Fruit fly (Drosophila melanogaster): ENCODE results near the gene CG43133.

CG43133 gene

dm6 chrX:18125520-18125919 lies 4.5 kb downstream of the CG43133 start (continued):
- no peak for TF ChIP-seq Adf1 (GFP tag; IDR thresholded peaks at IDR 0.05)
- no peak for TF ChIP-seq Lim3 (GFP tag; IDR thresholded peaks at IDR 0.05)
- no peak for TF ChIP-seq ase (GFP tag; IDR thresholded peaks at IDR 0.05)
- TF ChIP-seq dm (GFP tag; optimal IDR thresholded peaks at IDR 0.05), result no peak
- peak; percentile 17 for TF ChIP-seq odd (GFP tag; optimal IDR thresholded peaks at IDR 0.05)
- no peak for TF ChIP-seq CG4730 (GFP tag; IDR thresholded peaks at IDR 0.05)
- TF ChIP-seq CG10979 (tag; optimal IDR thresholded peaks at IDR 0.05), result no peak
- TF ChIP-seq CG3281 (GFP tag; optimal IDR thresholded peaks at IDR 0.05), result peak; percentile 58
- TF ChIP-seq Dfd (GFP tag; optimal IDR thresholded peaks at IDR 0.05), result no peak
- no peak for TF ChIP-seq CkIIα-i1 (GFP tag; IDR thresholded peaks at IDR 0.05)
- peak; percentile 15 for TF ChIP-seq lilli (GFP tag; optimal IDR thresholded peaks at IDR 0.05)
- TF ChIP-seq phol (tag; optimal IDR thresholded peaks at IDR 0.05), result peak; percentile 31
- TF ChIP-seq aop (GFP tag; IDR thresholded peaks at IDR 0.05), result no peak
- TF ChIP-seq vnd (GFP tag; IDR thresholded peaks at IDR 0.05; ENCODE audit: partially characterized antibody), result no peak
- TF ChIP-seq CG13424 (tag; optimal IDR thresholded peaks at IDR 0.05), result peak; percentile 31
- TF ChIP-seq peb (GFP tag; IDR thresholded peaks at IDR 0.05), result no peak
- no peak for TF ChIP-seq trem (tag; optimal IDR thresholded peaks at IDR 0.05)
- no peak for TF ChIP-seq maf-S (GFP tag; optimal IDR thresholded peaks at IDR 0.05)
- no peak for TF ChIP-seq CG17829 (tag; optimal IDR thresholded peaks at IDR 0.05)
- no peak for TF ChIP-seq CG2129 (GFP tag; IDR thresholded peaks at IDR 0.05; ENCODE audit: partially characterized antibody)
- no peak for TF ChIP-seq C15 (GFP tag; IDR thresholded peaks at IDR 0.05)
- no peak for TF ChIP-seq CG12155 (GFP tag; optimal IDR thresholded peaks at IDR 0.05)
- no peak for TF ChIP-seq CG4854 (GFP tag; optimal IDR thresholded peaks at IDR 0.05)
- no peak for TF ChIP-seq crp (GFP tag; optimal IDR thresholded peaks at IDR 0.05)
- no peak for TF ChIP-seq CG2116 (GFP tag; optimal IDR thresholded peaks at IDR 0.05)
- TF ChIP-seq CG4617 (GFP tag; optimal IDR thresholded peaks at IDR 0.05; ENCODE audit: borderline replicate concordance), result no peak
- no peak for TF ChIP-seq stwl (tag; optimal IDR thresholded peaks at IDR 0.05)
- TF ChIP-seq ssp (GFP tag; IDR thresholded peaks at IDR 0.05), result no peak
- TF ChIP-seq cwo (GFP tag; optimal IDR thresholded peaks at IDR 0.05), result peak; percentile 33
- no peak for TF ChIP-seq gcm2 (GFP tag; optimal IDR thresholded peaks at IDR 0.05)
- TF ChIP-seq Six4 (GFP tag; optimal IDR thresholded peaks at IDR 0.05), result no peak
- TF ChIP-seq Drgx (GFP tag; IDR thresholded peaks at IDR 0.05), result no peak
- no peak for TF ChIP-seq CG4424 (GFP tag; optimal IDR thresholded peaks at IDR 0.05)
- TF ChIP-seq Trl (optimal IDR thresholded peaks at IDR 0.05), result no peak
- no peak for TF ChIP-seq Trl (GFP tag; optimal IDR thresholded peaks at IDR 0.05)
- TF ChIP-seq CG6175 (GFP tag; IDR thresholded peaks at IDR 0.05), result no peak
- no peak for TF ChIP-seq Nf-YB (GFP tag; optimal IDR thresholded peaks at IDR 0.05)
- no peak for TF ChIP-seq Oaz (GFP tag; IDR thresholded peaks at IDR 0.05)
- TF ChIP-seq CG12659 (GFP tag; optimal IDR thresholded peaks at IDR 0.05), result peak; percentile 25
- TF ChIP-seq CG10267 (tag; optimal IDR thresholded peaks at IDR 0.05), result no peak
- TF ChIP-seq bigmax (GFP tag; optimal IDR thresholded peaks at IDR 0.05), result no peak
- no peak for TF ChIP-seq Bgb (GFP tag; IDR thresholded peaks at IDR 0.05; ENCODE audit: partially characterized antibody)
- no peak for TF ChIP-seq CG7372 (GFP tag; IDR thresholded peaks at IDR 0.05)
- TF ChIP-seq exex (tag; optimal IDR thresholded peaks at IDR 0.05), result no peak
- no peak for TF ChIP-seq nom (GFP tag; optimal IDR thresholded peaks at IDR 0.05)
- TF ChIP-seq vvl (GFP tag; IDR thresholded peaks at IDR 0.05), result no peak
- TF ChIP-seq mld (GFP tag; IDR thresholded peaks at IDR 0.05; ENCODE audit: partially characterized antibody), result no peak
- peak; percentile 7 for TF ChIP-seq CG10209 (GFP tag; optimal IDR thresholded peaks at IDR 0.05)
- no peak for TF ChIP-seq CG12236 (GFP tag; optimal IDR thresholded peaks at IDR 0.05)
- no peak for TF ChIP-seq CG14965 (GFP tag; optimal IDR thresholded peaks at IDR 0.05; ENCODE audit: borderline replicate concordance)
- TF ChIP-seq CG11456 (GFP tag; IDR thresholded peaks at IDR 0.05), result no peak
